Worm (Caenorhabditis elegans) whole organism, late embryonic: ENCODE results near the gene algn-2.
A peak's percentile ranks its signal among the peaks of the same experiment; 100 is the strongest.

Source experiments
- C08G9.2 ChIP-seq: sonication (generic microtip); optimal IDR thresholded peaks from 2 replicates; lab custom pipeline; 2016; ENCODE audit warnings: mild to moderate bottlenecking, missing genetic modification characterization, moderate library complexity, missing compliant biosample characterization
- C38D4.7 ChIP-seq: fragments of 200-800 bp; sonication (Bioruptor generic); optimal IDR thresholded peaks from 2 replicates; lab custom pipeline; 2018; ENCODE audit warnings: mild to moderate bottlenecking, missing genetic modification characterization, moderate library complexity, missing compliant biosample characterization
- F13H6.1 ChIP-seq: sonication (generic microtip); optimal IDR thresholded peaks from 2 replicates; lab custom pipeline; 2016; ENCODE audit warnings: missing genetic modification characterization, missing compliant biosample characterization
- K02D7.2 ChIP-seq: sonication (generic microtip); optimal IDR thresholded peaks from 2 replicates; lab custom pipeline; 2017; ENCODE audit warnings: mild to moderate bottlenecking, missing genetic modification characterization, missing compliant biosample characterization
- K09A11.1 ChIP-seq: sonication (generic microtip); optimal IDR thresholded peaks from 2 replicates; lab custom pipeline; 2017; ENCODE audit warnings: antibody characterized with exemption, mild to moderate bottlenecking, missing genetic modification characterization, missing compliant biosample characterization; ENCODE audit not compliant: insufficient read depth
- T23F11.4 ChIP-seq: fragments of 200-800 bp; sonication (Bioruptor generic); optimal IDR thresholded peaks from 2 replicates; lab custom pipeline; 2018; ENCODE audit warnings: mild to moderate bottlenecking, missing genetic modification characterization, missing compliant biosample characterization
- Y22D7AL.16 ChIP-seq: sonication (generic microtip); optimal IDR thresholded peaks from 2 replicates; lab custom pipeline; 2016; ENCODE audit warnings: missing genetic modification characterization, missing compliant biosample characterization
- ahr-1 ChIP-seq: sonication (generic microtip); optimal IDR thresholded peaks from 2 replicates; lab custom pipeline; 2016; ENCODE audit warnings: missing genetic modification characterization, missing compliant biosample characterization
- ama-1 ChIP-seq: fragments of 150-350 bp; optimal IDR thresholded peaks from 2 replicates; lab custom pipeline; 2014
- ceh-14 ChIP-seq: sonication (generic microtip); optimal IDR thresholded peaks from 2 replicates; lab custom pipeline; 2016; ENCODE audit warnings: missing genotype, missing genetic modification characterization, missing compliant biosample characterization
- ceh-19 ChIP-seq: fragments of 200-800 bp; sonication (Bioruptor generic); optimal IDR thresholded peaks from 2 replicates; lab custom pipeline; 2018; ENCODE audit warnings: mild to moderate bottlenecking, missing genetic modification characterization, missing compliant biosample characterization
- ceh-2 ChIP-seq: sonication (generic microtip); optimal IDR thresholded peaks from 2 replicates; lab custom pipeline; 2016; ENCODE audit warnings: missing genotype, missing genetic modification characterization, missing compliant biosample characterization
- ceh-22 ChIP-seq: sonication (generic microtip); optimal IDR thresholded peaks from 2 replicates; lab custom pipeline; 2017; ENCODE audit warnings: missing biosample characterization, missing genetic modification characterization
- ceh-24 ChIP-seq: sonication (generic microtip); optimal IDR thresholded peaks from 2 replicates; lab custom pipeline; 2016; ENCODE audit warnings: mild to moderate bottlenecking, missing genetic modification characterization, missing compliant biosample characterization
- ceh-30 ChIP-seq: fragments of 150-350 bp; optimal IDR thresholded peaks from 2 replicates; lab custom pipeline; 2014; ENCODE audit warnings: missing biosample characterization, missing genetic modification characterization
- ceh-34 ChIP-seq: sonication (generic microtip); optimal IDR thresholded peaks from 2 replicates; lab custom pipeline; 2016; ENCODE audit warnings: mild to moderate bottlenecking, missing genetic modification characterization, missing compliant biosample characterization
- ceh-45 ChIP-seq: fragments of 200-800 bp; sonication (Bioruptor generic); IDR thresholded peaks from 2 replicates; pipeline ENCODE4 v1.3.6; 2022; ENCODE audit warnings: missing genetic modification reagents, missing genetic modification characterization, missing compliant biosample characterization
- ceh-48 ChIP-seq: sonication (generic microtip); optimal IDR thresholded peaks from 2 replicates; lab custom pipeline; 2016; ENCODE audit warnings: missing genetic modification characterization, inconsistent platforms, missing compliant biosample characterization
- ceh-6 ChIP-seq: fragments of 200-800 bp; sonication (Bioruptor generic); optimal IDR thresholded peaks from 2 replicates; lab custom pipeline; 2018; ENCODE audit warnings: mild to moderate bottlenecking, missing genetic modification characterization, missing compliant biosample characterization
- ceh-9 ChIP-seq: sonication (generic microtip); optimal IDR thresholded peaks from 2 replicates; lab custom pipeline; 2016; ENCODE audit warnings: mild to moderate bottlenecking, missing genetic modification characterization, inconsistent platforms, missing compliant biosample characterization
- che-1 ChIP-seq: sonication (generic microtip); optimal IDR thresholded peaks from 2 replicates; lab custom pipeline; 2016; ENCODE audit warnings: mild to moderate bottlenecking, missing genetic modification characterization, missing compliant biosample characterization
- dmd-4 ChIP-seq: sonication (generic microtip); optimal IDR thresholded peaks from 2 replicates; lab custom pipeline; 2016; ENCODE audit warnings: borderline replicate concordance, missing genetic modification characterization, missing compliant biosample characterization
- elt-2 ChIP-seq: sonication (generic microtip); optimal IDR thresholded peaks from 2 replicates; lab custom pipeline; 2016; ENCODE audit warnings: missing genetic modification reagents, missing genetic modification characterization, missing compliant biosample characterization
- ets-4 ChIP-seq: sonication (generic microtip); optimal IDR thresholded peaks from 2 replicates; lab custom pipeline; 2016; ENCODE audit warnings: missing genetic modification characterization, missing compliant biosample characterization
- eyg-1 ChIP-seq: sonication (generic microtip); optimal IDR thresholded peaks from 2 replicates; lab custom pipeline; 2016; ENCODE audit warnings: missing genotype, missing genetic modification characterization, missing compliant biosample characterization
- fax-1 ChIP-seq: sonication (generic microtip); optimal IDR thresholded peaks from 2 replicates; lab custom pipeline; 2016; ENCODE audit warnings: missing genotype, missing genetic modification characterization, missing compliant biosample characterization
- gmeb-2 ChIP-seq: sonication (generic microtip); optimal IDR thresholded peaks from 2 replicates; lab custom pipeline; 2016; ENCODE audit warnings: missing genetic modification characterization, inconsistent platforms, missing compliant biosample characterization
- hlh-15 ChIP-seq: sonication (generic microtip); optimal IDR thresholded peaks from 2 replicates; lab custom pipeline; 2016; ENCODE audit warnings: missing genetic modification characterization, missing compliant biosample characterization
- hlh-6 ChIP-seq: sonication (generic microtip); optimal IDR thresholded peaks from 2 replicates; lab custom pipeline; 2016; ENCODE audit warnings: missing genotype, missing genetic modification characterization, missing compliant biosample characterization
- hlh-8 ChIP-seq: sonication (generic microtip); optimal IDR thresholded peaks from 2 replicates; lab custom pipeline; 2016; ENCODE audit warnings: missing genotype, missing genetic modification characterization, missing compliant biosample characterization
- lim-6 ChIP-seq: sonication (generic microtip); optimal IDR thresholded peaks from 2 replicates; lab custom pipeline; 2016; ENCODE audit warnings: missing genetic modification characterization, missing compliant biosample characterization
- lin-11 ChIP-seq: fragments of 200-800 bp; sonication (Bioruptor generic); optimal IDR thresholded peaks from 2 replicates; lab custom pipeline; 2018; ENCODE audit warnings: mild to moderate bottlenecking, missing genetic modification characterization, missing compliant biosample characterization
- madf-2 ChIP-seq: sonication (generic microtip); optimal IDR thresholded peaks from 2 replicates; lab custom pipeline; 2017; ENCODE audit warnings: missing genetic modification characterization, missing compliant biosample characterization
- mec-3 ChIP-seq: sonication (generic microtip); optimal IDR thresholded peaks from 2 replicates; lab custom pipeline; 2016; ENCODE audit warnings: borderline replicate concordance, missing genetic modification characterization, missing compliant biosample characterization
- nfya-1 ChIP-seq: sonication (generic microtip); optimal IDR thresholded peaks from 2 replicates; lab custom pipeline; 2017; ENCODE audit warnings: missing genetic modification characterization, mild to moderate bottlenecking, missing compliant biosample characterization, antibody characterized with exemption, moderate library complexity
- nhr-11 ChIP-seq: fragments of 150-350 bp; optimal IDR thresholded peaks from 2 replicates; lab custom pipeline; 2014; ENCODE audit warnings: missing biosample characterization, missing genetic modification characterization
- nhr-232 ChIP-seq: sonication (generic microtip); optimal IDR thresholded peaks from 2 replicates; lab custom pipeline; 2016; ENCODE audit warnings: missing genetic modification characterization, missing compliant biosample characterization
- npax-4 ChIP-seq: sonication (generic microtip); optimal IDR thresholded peaks from 2 replicates; lab custom pipeline; 2016; ENCODE audit warnings: missing genetic modification characterization, missing compliant biosample characterization
- odd-2 ChIP-seq: sonication (generic microtip); optimal IDR thresholded peaks from 2 replicates; lab custom pipeline; 2017; ENCODE audit warnings: antibody characterized with exemption, mild to moderate bottlenecking, missing genetic modification characterization, missing compliant biosample characterization
- pax-1 ChIP-seq: fragments of 150-350 bp; optimal IDR thresholded peaks from 2 replicates; lab custom pipeline; 2014; ENCODE audit warnings: missing biosample characterization, missing genetic modification characterization
- pha-2 ChIP-seq: sonication (generic microtip); optimal IDR thresholded peaks from 2 replicates; lab custom pipeline; 2017; ENCODE audit warnings: mild to moderate bottlenecking, missing genetic modification characterization, missing compliant biosample characterization
- pha-4 ChIP-seq: fragments of 150-350 bp; optimal IDR thresholded peaks from 2 replicates; lab custom pipeline; 2018; ENCODE audit warnings: missing biosample characterization, missing genetic modification reagents, missing genetic modification characterization
- pqm-1 ChIP-seq: sonication (generic microtip); optimal IDR thresholded peaks from 2 replicates; lab custom pipeline; 2016; ENCODE audit warnings: missing genetic modification characterization, missing compliant biosample characterization
- pros-1 ChIP-seq: fragments of 150-350 bp; optimal IDR thresholded peaks from 2 replicates; lab custom pipeline; 2014; ENCODE audit warnings: missing biosample characterization, missing genetic modification reagents, missing genetic modification characterization
- rnt-1 ChIP-seq: sonication (generic microtip); optimal IDR thresholded peaks from 2 replicates; lab custom pipeline; 2016; ENCODE audit warnings: missing genetic modification characterization, missing compliant biosample characterization
- sdc-2 ChIP-seq: sonication (generic microtip); optimal IDR thresholded peaks from 2 replicates; lab custom pipeline; 2016; ENCODE audit warnings: missing genotype, missing genetic modification characterization, missing compliant biosample characterization
- syd-9 ChIP-seq: sonication (generic microtip); optimal IDR thresholded peaks from 2 replicates; lab custom pipeline; 2016; ENCODE audit warnings: mild to moderate bottlenecking, missing genetic modification characterization, moderate library complexity, missing compliant biosample characterization
- tbx-2 ChIP-seq: sonication (generic microtip); optimal IDR thresholded peaks from 2 replicates; lab custom pipeline; 2016; ENCODE audit warnings: missing genetic modification characterization, missing compliant biosample characterization
- tbx-7 ChIP-seq: sonication (generic microtip); optimal IDR thresholded peaks from 2 replicates; lab custom pipeline; 2016; ENCODE audit warnings: missing genotype, missing genetic modification characterization, missing compliant biosample characterization
- ttx-3 ChIP-seq: sonication (generic microtip); optimal IDR thresholded peaks from 2 replicates; lab custom pipeline; 2016; ENCODE audit warnings: missing genetic modification reagents, missing genetic modification characterization, missing compliant biosample characterization
- unc-42 ChIP-seq: sonication (generic microtip); optimal IDR thresholded peaks from 2 replicates; lab custom pipeline; 2016; ENCODE audit warnings: missing genotype, missing genetic modification characterization, missing compliant biosample characterization
- unc-55 ChIP-seq: sonication (generic microtip); optimal IDR thresholded peaks from 2 replicates; lab custom pipeline; 2017; ENCODE audit warnings: missing biosample characterization, missing genetic modification reagents, missing genetic modification characterization
- unc-86 ChIP-seq: sonication (generic microtip); optimal IDR thresholded peaks from 2 replicates; lab custom pipeline; 2016; ENCODE audit warnings: missing genetic modification characterization, missing compliant biosample characterization

Gene algn-2

DNA sequence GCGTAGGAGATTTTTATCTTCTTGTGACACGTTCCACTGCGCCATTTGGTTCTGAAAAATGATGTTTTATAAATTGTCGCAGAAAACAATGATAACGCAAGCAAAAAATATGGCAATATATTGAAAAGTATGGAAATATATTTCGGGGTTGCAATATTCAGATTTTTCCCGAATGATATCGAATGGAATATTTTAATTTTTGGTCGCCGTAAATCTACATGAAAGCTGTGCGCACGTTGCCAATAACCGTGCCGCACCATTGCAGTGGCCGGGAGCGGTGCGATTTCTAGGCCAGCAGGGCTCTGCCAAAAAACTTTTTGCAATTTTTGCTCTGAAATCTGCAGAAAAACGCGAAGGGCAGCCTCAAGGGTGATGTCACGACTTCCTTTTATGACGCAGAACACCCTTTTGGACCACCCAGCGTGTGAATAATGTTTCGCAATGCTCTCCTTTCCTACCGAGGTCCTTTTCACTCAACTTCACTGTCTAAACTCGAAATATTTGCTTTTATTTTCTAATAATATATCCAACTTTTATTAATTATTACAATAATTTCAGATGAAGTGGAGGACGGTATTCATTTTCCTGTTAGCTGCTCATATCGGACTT lies 16.8 kb upstream of the algn-2 start, which contains the start of the genes F09E5.11 and bmy-1:
Gene F09E5.11 (minus strand): TSS at position 51 of the 609 bp plus-strand sequence.
Gene bmy-1 (plus strand): TSS at position 559 of the 609 bp plus-strand sequence.
- TF ChIP-seq pha-2 (tag; lab: Kevin White, UChicago) (no peak), ceh-22 (tag; lab: Kevin White, UChicago) (no peak), unc-86 (tag; lab: Kevin White, UChicago) (peak; percentile 66), madf-2 (tag; lab: Kevin White, UChicago) (peak; percentile 64), ceh-19 (GFP tag; lab: Kevin White, UChicago) (no peak), rnt-1 (tag; lab: Kevin White, UChicago) (peak; percentile 70), pax-1 (tag; lab: Kevin White, UChicago) (no peak), ama-1 (lab: Kevin White, UChicago) (no peak), tbx-7 (tag; lab: Kevin White, UChicago) (peak; percentile 87), ceh-14 (tag; lab: Kevin White, UChicago) (peak; percentile 52), ttx-3 (tag; lab: Kevin White, UChicago) (peak; percentile 7), pha-4 (tag; lab: Kevin White, UChicago) (no peak), C08G9.2 (tag; lab: Kevin White, UChicago) (peak; percentile 95), lin-11 (tag; lab: Kevin White, UChicago) (no peak), pros-1 (tag; lab: Kevin White, UChicago) (no peak), eyg-1 (tag; lab: Kevin White, UChicago) (no peak), che-1 (tag; lab: Kevin White, UChicago) (no peak), ets-4 (tag; lab: Kevin White, UChicago) (peak; percentile 94), K09A11.1 (tag; lab: Kevin White, UChicago) (no peak), ceh-6 (no peak), hlh-8 (peak; percentile 63), T23F11.4 (GFP tag; lab: Kevin White, UChicago) (no peak), K02D7.2 (no peak), ceh-45 (GFP tag; lab: Robert Waterston, UW) (no peak), npax-4 (tag; lab: Kevin White, UChicago) (no peak), lim-6 (tag; lab: Kevin White, UChicago) (peak; percentile 85), ceh-9 (no peak), odd-2 (no peak), pqm-1 (tag; lab: Kevin White, UChicago) (no peak), mec-3 (tag; lab: Kevin White, UChicago) (peak; percentile 85), unc-42 (tag; lab: Kevin White, UChicago) (peak; percentile 46), unc-55 (no peak), dmd-4 (peak; percentile 49), hlh-15 (tag; lab: Kevin White, UChicago) (peak; percentile 27), nfya-1 (tag; lab: Kevin White, UChicago) (peak; percentile 53), ceh-24 (tag; lab: Kevin White, UChicago) (no peak), hlh-6 (tag; lab: Kevin White, UChicago) (peak; percentile 53), nhr-232 (tag; lab: Kevin White, UChicago) (no peak), ceh-2 (peak; percentile 95), ahr-1 (peak; percentile 43), elt-2 (tag; lab: Kevin White, UChicago) (peak; percentile 98), ceh-48 (peak; percentile 10), ceh-30 (tag; lab: Kevin White, UChicago) (no peak), tbx-2 (tag; lab: Kevin White, UChicago) (peak; percentile 97), sdc-2 (tag; lab: Kevin White, UChicago) (peak; percentile 40), fax-1 (tag; lab: Kevin White, UChicago) (peak; percentile 61), C38D4.7 (no peak), gmeb-2 (tag; lab: Kevin White, UChicago) (peak; percentile 34), Y22D7AL.16 (tag; lab: Kevin White, UChicago) (no peak), F13H6.1 (tag; lab: Kevin White, UChicago) (peak; percentile 27), nhr-11 (no peak), ceh-34 (tag; lab: Kevin White, UChicago) (peak; percentile 62), syd-9 (peak; percentile 20)
